Worm (Caenorhabditis elegans) whole organism, midembryonic: Measurements from ENCODE around the gene F43C11.10.

ENCODE experiments used
- T22C8.4 ChIP-seq: fragments of 200-800 bp; sonication (Bioruptor generic); IDR thresholded peaks from 2 replicates; pipeline ENCODE4 v1.3.6; 2022; ENCODE audit warnings: missing genetic modification characterization, missing compliant biosample characterization
- cog-1 ChIP-seq: sonication (generic microtip); optimal IDR thresholded peaks from 2 replicates; lab custom pipeline; 2016; ENCODE audit warnings: missing genetic modification characterization, missing compliant biosample characterization
- flt-1 ChIP-seq: fragments of 200-800 bp; sonication (Bioruptor generic); IDR thresholded peaks from 2 replicates; pipeline ENCODE4 v1.3.6; 2022; ENCODE audit warnings: missing genetic modification characterization, missing compliant biosample characterization
- klf-2 ChIP-seq: fragments of 200-800 bp; sonication (Bioruptor generic); conservative IDR thresholded peaks from 2 replicates; pipeline ENCODE4 v1.3.6; 2022; ENCODE audit warnings: missing genetic modification reagents, missing genetic modification characterization, missing compliant biosample characterization
- med-1 ChIP-seq: sonication (generic microtip); optimal IDR thresholded peaks from 2 replicates; lab custom pipeline; 2017; ENCODE audit warnings: missing genetic modification characterization, mild to moderate bottlenecking, missing compliant biosample characterization, antibody characterized with exemption, missing genetic modification reagents; ENCODE audit not compliant: insufficient read depth
- ref-1 ChIP-seq: fragments of 200-800 bp; sonication (Bioruptor generic); conservative IDR thresholded peaks from 2 replicates; pipeline ENCODE4 v1.3.6; 2022; ENCODE audit warnings: missing genetic modification reagents, missing genetic modification characterization, missing compliant biosample characterization
- tab-1 ChIP-seq: fragments of 200-800 bp; sonication (Bioruptor generic); IDR thresholded peaks from 2 replicates; pipeline ENCODE4 v1.3.6; 2022; ENCODE audit warnings: missing genetic modification characterization, missing compliant biosample characterization
- ztf-23 ChIP-seq: fragments of 200-800 bp; sonication (Bioruptor generic); IDR thresholded peaks from 2 replicates; pipeline ENCODE4 v1.3.6; 2022; ENCODE audit warnings: missing genetic modification reagents, missing genetic modification characterization, missing compliant biosample characterization
- ztf-29 ChIP-seq: fragments of 200-800 bp; sonication (Bioruptor generic); IDR thresholded peaks from 2 replicates; pipeline ENCODE4 v1.3.6; 2022; ENCODE audit warnings: missing genetic modification reagents, missing genetic modification characterization, missing compliant biosample characterization

F43C11.10 gene

ce11 chrII:2354476-2354875 is 2.0 kb upstream of the F43C11.10 start, which contains the start of gene F43C11.2:
Gene F43C11.2, plus strand, starts transcription at chrII:2354776.
- TF ChIP-seq tab-1 (GFP tag; lab: Robert Waterston, UW) (no peak), ztf-23 (GFP tag; lab: Robert Waterston, UW) (no peak), cog-1 (tag; lab: Kevin White, UChicago) (no peak), klf-2 (GFP tag; lab: Robert Waterston, UW) (no peak), ztf-29 (no peak), med-1 (GFP tag; lab: Kevin White, UChicago) (no peak), flt-1 (no peak), ref-1 (no peak), T22C8.4 (GFP tag; lab: Robert Waterston, UW) (no peak)

- TF ChIP-seq ztf-23 (GFP tag; lab: Robert Waterston, UW), result no peak
- TF ChIP-seq T22C8.4 (GFP tag; lab: Robert Waterston, UW), result no peak
- TF ChIP-seq cog-1 (tag; lab: Kevin White, UChicago), result no peak
- TF ChIP-seq ref-1, result no peak
- no peak for TF ChIP-seq tab-1 (GFP tag; lab: Robert Waterston, UW)
- no peak for TF ChIP-seq flt-1
- no peak for TF ChIP-seq med-1 (GFP tag; lab: Kevin White, UChicago)
- TF ChIP-seq ztf-29, result no peak
- TF ChIP-seq klf-2 (GFP tag; lab: Robert Waterston, UW), result no peak
Measured at ce11 chrII:2353012-2353411, 566 bp upstream of the F43C11.10 start, which contains the start of gene F43C11.3. Gene F43C11.3, plus strand, starts transcription at chrII:2353312.

ce11 chrII:2346672-2347071 is 5.8 kb downstream of the F43C11.10 start, which contains the start of gene F43C11.4:
Gene F43C11.4, plus strand, starts transcription at chrII:2346972.
- TF ChIP-seq cog-1 (tag; lab: Kevin White, UChicago), result no peak
- no peak for TF ChIP-seq tab-1 (GFP tag; lab: Robert Waterston, UW)
- TF ChIP-seq T22C8.4 (GFP tag; lab: Robert Waterston, UW), result no peak
- TF ChIP-seq ztf-29, result no peak
- no peak for TF ChIP-seq flt-1
- TF ChIP-seq ref-1, result no peak
- TF ChIP-seq klf-2 (GFP tag; lab: Robert Waterston, UW), result no peak
- no peak for TF ChIP-seq ztf-23 (GFP tag; lab: Robert Waterston, UW)
- TF ChIP-seq med-1 (GFP tag; lab: Kevin White, UChicago), result no peak

- TF ChIP-seq med-1 (GFP tag; lab: Kevin White, UChicago) (no peak), T22C8.4 (GFP tag; lab: Robert Waterston, UW) (no peak), cog-1 (tag; lab: Kevin White, UChicago) (no peak), ztf-29 (no peak), klf-2 (GFP tag; lab: Robert Waterston, UW) (no peak), ref-1 (no peak), flt-1 (no peak), ztf-23 (GFP tag; lab: Robert Waterston, UW) (no peak), tab-1 (GFP tag; lab: Robert Waterston, UW) (no peak)
Measured at ce11 chrII:2342004-2342479, 10.4 kb downstream of the F43C11.10 start, which contains the start of gene F43C11.6. Gene F43C11.6, plus strand, starts transcription at chrII:2342429.

ce11 chrII:2341515-2341914 is 10.9 kb downstream of the F43C11.10 start, which contains the start of gene enri-1:
Gene enri-1, minus strand, starts transcription at chrII:2341615.
- TF ChIP-seq klf-2 (GFP tag; lab: Robert Waterston, UW), result no peak
- no peak for TF ChIP-seq ztf-29
- no peak for TF ChIP-seq T22C8.4 (GFP tag; lab: Robert Waterston, UW)
- TF ChIP-seq ref-1, result no peak
- no peak for TF ChIP-seq cog-1 (tag; lab: Kevin White, UChicago)
- no peak for TF ChIP-seq med-1 (GFP tag; lab: Kevin White, UChicago)
- TF ChIP-seq ztf-23 (GFP tag; lab: Robert Waterston, UW), result no peak

- TF ChIP-seq klf-2 (GFP tag; lab: Robert Waterston, UW) (no peak), med-1 (GFP tag; lab: Kevin White, UChicago) (no peak), flt-1 (no peak), tab-1 (GFP tag; lab: Robert Waterston, UW) (no peak), ref-1 (no peak), cog-1 (tag; lab: Kevin White, UChicago) (no peak), ztf-29 (no peak), ztf-23 (GFP tag; lab: Robert Waterston, UW) (no peak), T22C8.4 (GFP tag; lab: Robert Waterston, UW) (no peak)
Measured at ce11 chrII:2340974-2341373, 11.5 kb downstream of the F43C11.10 start.

ce11 chrII:2336177-2336576 is 16.3 kb downstream of the F43C11.10 start:
- TF ChIP-seq ztf-23 (GFP tag; lab: Robert Waterston, UW), result no peak
- no peak for TF ChIP-seq klf-2 (GFP tag; lab: Robert Waterston, UW)
- TF ChIP-seq cog-1 (tag; lab: Kevin White, UChicago), result no peak
- TF ChIP-seq ref-1, result no peak
- TF ChIP-seq ztf-29, result no peak
- no peak for TF ChIP-seq tab-1 (GFP tag; lab: Robert Waterston, UW)
- TF ChIP-seq med-1 (GFP tag; lab: Kevin White, UChicago), result no peak
- no peak for TF ChIP-seq flt-1
- no peak for TF ChIP-seq T22C8.4 (GFP tag; lab: Robert Waterston, UW)

ce11 chrII:2335572-2335971 is 16.9 kb downstream of the F43C11.10 start, which contains the start of gene F43C11.7:
Gene F43C11.7, plus strand, starts transcription at chrII:2335897.
- TF ChIP-seq ztf-29 (no peak), flt-1 (no peak), cog-1 (tag; lab: Kevin White, UChicago) (no peak), med-1 (GFP tag; lab: Kevin White, UChicago) (no peak), klf-2 (GFP tag; lab: Robert Waterston, UW) (no peak), tab-1 (GFP tag; lab: Robert Waterston, UW) (no peak), ref-1 (no peak), T22C8.4 (GFP tag; lab: Robert Waterston, UW) (no peak), ztf-23 (GFP tag; lab: Robert Waterston, UW) (no peak)

- TF ChIP-seq ztf-29, result no peak
- no peak for TF ChIP-seq flt-1
- TF ChIP-seq tab-1 (GFP tag; lab: Robert Waterston, UW), result no peak
- no peak for TF ChIP-seq med-1 (GFP tag; lab: Kevin White, UChicago)
- no peak for TF ChIP-seq T22C8.4 (GFP tag; lab: Robert Waterston, UW)
- TF ChIP-seq cog-1 (tag; lab: Kevin White, UChicago), result no peak
Measured at ce11 chrII:2332220-2332619, 20.2 kb downstream of the F43C11.10 start, which contains the start of gene F43C11.8. Gene F43C11.8, plus strand, starts transcription at chrII:2332520.
